Fruit fly (Drosophila melanogaster): Measurements from ENCODE around the gene vilya.

Gene vilya

DNA sequence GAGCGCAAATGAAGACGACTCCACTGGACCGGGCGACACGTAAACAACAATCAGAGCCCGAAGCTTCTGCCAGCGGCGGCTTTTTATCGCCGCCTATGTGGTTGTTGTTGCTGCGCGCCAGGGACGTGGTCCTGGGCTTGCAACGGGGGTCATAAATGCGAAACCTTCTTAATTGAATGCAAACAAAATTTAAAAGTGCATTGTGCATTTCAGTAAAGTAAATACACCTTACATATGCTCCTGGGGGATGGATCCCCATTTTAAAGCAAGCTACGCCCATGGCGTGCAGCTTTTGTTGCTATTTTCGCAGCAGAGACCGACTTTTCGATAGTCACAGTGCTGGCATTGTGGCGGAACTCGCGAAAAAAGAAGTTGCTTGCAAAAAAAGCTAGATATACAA is 22.8 kb upstream of the vilya start, which contains the start of gene Ugalt (continued):
- TF ChIP-seq sd (tag; optimal IDR thresholded peaks at IDR 0.05), result peak; percentile 99
- TF ChIP-seq dmrt99B (tag; optimal IDR thresholded peaks at IDR 0.05), result peak; percentile 100
- TF ChIP-seq Hr78 (GFP tag; optimal IDR thresholded peaks at IDR 0.05), result peak in 1 of 2 experiments; percentile 99
- peak; percentile 100 for TF ChIP-seq Hsf (GFP tag; optimal IDR thresholded peaks at IDR 0.05)
- TF ChIP-seq jumu (GFP tag; optimal IDR thresholded peaks at IDR 0.05), result peak; percentile 100
- TF ChIP-seq ase (GFP tag; IDR thresholded peaks at IDR 0.05), result peak; percentile 100
- TF ChIP-seq dimm (GFP tag; IDR thresholded peaks at IDR 0.05), result peak; percentile 100
- peak; percentile 100 for TF ChIP-seq CG12391 (tag; optimal IDR thresholded peaks at IDR 0.05)
- no peak for TF ChIP-seq pita (GFP tag; optimal IDR thresholded peaks at IDR 0.05)
- TF ChIP-seq CG4360 (GFP tag; IDR thresholded peaks at IDR 0.05), result peak; percentile 100
- peak; percentile 100 for TF ChIP-seq gsb-n (tag; optimal IDR thresholded peaks at IDR 0.05)
- TF ChIP-seq org-1 (GFP tag; optimal IDR thresholded peaks at IDR 0.05), result peak; percentile 100
- TF ChIP-seq CG2129 (GFP tag; IDR thresholded peaks at IDR 0.05; ENCODE audit: partially characterized antibody), result no peak
- TF ChIP-seq pzg (GFP tag; optimal IDR thresholded peaks at IDR 0.05), result peak; percentile 89
- peak; percentile 100 for TF ChIP-seq HHEX (GFP tag; optimal IDR thresholded peaks at IDR 0.05)
- peak; percentile 100 for TF ChIP-seq Usf (GFP tag; optimal IDR thresholded peaks at IDR 0.05)
- TF ChIP-seq CG14050 (GFP tag; IDR thresholded peaks at IDR 0.05), result peak; percentile 100
- peak; percentile 100 for TF ChIP-seq C15 (GFP tag; IDR thresholded peaks at IDR 0.05)
- peak; percentile 100 for TF ChIP-seq CG3838 (GFP tag; optimal IDR thresholded peaks at IDR 0.05)
- TF ChIP-seq Asciz (GFP tag; optimal IDR thresholded peaks at IDR 0.05), result peak; percentile 100
- peak in 1 of 2 experiments; percentile 100 for TF ChIP-seq Eip74EF (GFP tag; optimal IDR thresholded peaks at IDR 0.05)
- peak; percentile 100 for TF ChIP-seq CG9609 (GFP tag; optimal IDR thresholded peaks at IDR 0.05)
- TF ChIP-seq kah (GFP tag; optimal IDR thresholded peaks at IDR 0.05), result peak; percentile 100
- peak; percentile 100 for TF ChIP-seq CG10147 (GFP tag; optimal IDR thresholded peaks at IDR 0.05)
- TF ChIP-seq CG6683 (GFP tag; optimal IDR thresholded peaks at IDR 0.05), result peak; percentile 100
- peak; percentile 80 for TF ChIP-seq CG1832 (GFP tag; optimal IDR thresholded peaks at IDR 0.05)
- TF ChIP-seq Hr51 (GFP tag; optimal IDR thresholded peaks at IDR 0.05), result peak; percentile 100
- TF ChIP-seq ems (GFP tag; optimal IDR thresholded peaks at IDR 0.05), result peak; percentile 100
- TF ChIP-seq CG6765 (GFP tag; optimal IDR thresholded peaks at IDR 0.05), result peak; percentile 100
- peak; percentile 97 for TF ChIP-seq CG17802 (tag; optimal IDR thresholded peaks at IDR 0.05)
- TF ChIP-seq danr (GFP tag; IDR thresholded peaks at IDR 0.05), result peak; percentile 100
- peak; percentile 100 for TF ChIP-seq CG14667 (GFP tag; IDR thresholded peaks at IDR 0.05)
- peak; percentile 95 for TF ChIP-seq CG18011 (GFP tag; optimal IDR thresholded peaks at IDR 0.05)
- peak; percentile 100 for TF ChIP-seq bcd (GFP tag; optimal IDR thresholded peaks at IDR 0.05)
- TF ChIP-seq corto (GFP tag; optimal IDR thresholded peaks at IDR 0.05), result peak; percentile 100
- TF ChIP-seq jigr1 (GFP tag; IDR thresholded peaks at IDR 0.05), result peak; percentile 100
- peak; percentile 100 for TF ChIP-seq CG8089 (GFP tag; optimal IDR thresholded peaks at IDR 0.05)
- TF ChIP-seq CG10267 (tag; optimal IDR thresholded peaks at IDR 0.05), result peak; percentile 100
- TF ChIP-seq sob (GFP tag; IDR thresholded peaks at IDR 0.05), result peak; percentile 100
- TF ChIP-seq fru (optimal IDR thresholded peaks at IDR 0.05), result no peak
- peak; percentile 100 for TF ChIP-seq CG1024 (GFP tag; IDR thresholded peaks at IDR 0.05)
- TF ChIP-seq CG6654 (GFP tag; optimal IDR thresholded peaks at IDR 0.05), result peak; percentile 98
- TF ChIP-seq Sox102F (GFP tag; optimal IDR thresholded peaks at IDR 0.05), result peak; percentile 100
- TF ChIP-seq CG11093 (GFP tag; IDR thresholded peaks at IDR 0.05), result peak; percentile 100
- TF ChIP-seq D (optimal IDR thresholded peaks at IDR 0.05), result no peak
- peak; percentile 100 for TF ChIP-seq D (GFP tag; optimal IDR thresholded peaks at IDR 0.05)
- TF ChIP-seq CG9437 (GFP tag; optimal IDR thresholded peaks at IDR 0.05), result peak; percentile 97
- TF ChIP-seq CG11695 (GFP tag; IDR thresholded peaks at IDR 0.05), result peak; percentile 100
- peak; percentile 97 for TF ChIP-seq CG31365 (tag; optimal IDR thresholded peaks at IDR 0.05)
- no peak for TF ChIP-seq CG34224 (GFP tag; IDR thresholded peaks at IDR 0.05; ENCODE audit: partially characterized antibody)
